Worm (Caenorhabditis elegans) whole organism, young adult: ENCODE data around the gene mtp-18.

Source experiments
- F37B4.10 ChIP-seq: fragments of 200-800 bp; sonication (Bioruptor generic); IDR thresholded peaks from 2 replicates; pipeline ENCODE4 v1.3.6; 2022; ENCODE audit warnings: missing genetic modification characterization, missing compliant biosample characterization
- K12H6.12 ChIP-seq: fragments of 200-800 bp; sonication (Bioruptor generic); optimal IDR thresholded peaks from 2 replicates; lab custom pipeline; 2018; ENCODE audit warnings: mild to moderate bottlenecking, missing genetic modification characterization, missing compliant biosample characterization
- ama-1 ChIP-seq, 3 experiments: fragments of 150-350 bp in 1 of 3; sonication (generic microtip) in 2 of 3; optimal IDR thresholded peaks; 2 replicates each; lab custom pipeline; 2014 to 2018; ENCODE audit warnings: missing biosample characterization in 2 of 3, missing genetic modification characterization in 2 of 3, missing genetic modification reagents in 2 of 3
- dpl-1 ChIP-seq: fragments of 150-350 bp; optimal IDR thresholded peaks from 2 replicates; lab custom pipeline; 2014; ENCODE audit warnings: missing biosample characterization, missing genetic modification reagents, missing genetic modification characterization
- efl-1 ChIP-seq: fragments of 150-350 bp; optimal IDR thresholded peaks from 2 replicates; lab custom pipeline; 2014; ENCODE audit warnings: missing biosample characterization, missing genetic modification reagents, missing genetic modification characterization
- ekl-4 ChIP-seq: fragments of 200-800 bp; sonication (Bioruptor generic); IDR thresholded peaks from 2 replicates; pipeline ENCODE4 v1.3.6; 2022; ENCODE audit warnings: missing genetic modification reagents, missing genetic modification characterization, missing compliant biosample characterization
- mxl-1 ChIP-seq: sonication (generic microtip); optimal IDR thresholded peaks from 2 replicates; lab custom pipeline; 2016; ENCODE audit warnings: missing genetic modification characterization, missing compliant biosample characterization
- snpc-4 ChIP-seq, 5 experiments: fragments of 150-350 bp in 1 of 5; sonication (generic microtip) in 4 of 5; optimal IDR thresholded peaks; 2 replicates each; lab custom pipeline; 2014 to 2018; ENCODE audit warnings: missing genetic modification characterization in 5 of 5, missing biosample characterization in 3 of 5, antibody characterized with exemption in 2 of 5, mild to moderate bottlenecking in 2 of 5, missing compliant biosample characterization in 2 of 5, missing genotype in 2 of 5, moderate library complexity in 2 of 5, missing genetic modification reagents in 1 of 5
- unc-62 ChIP-seq: fragments of 150-350 bp; optimal IDR thresholded peaks from 2 replicates; lab custom pipeline; 2014; ENCODE audit warnings: missing biosample characterization, missing genetic modification reagents, missing genetic modification characterization

- TF ChIP-seq ekl-4 (GFP tag; lab: Robert Waterston, UW): no peak
- no peak for TF ChIP-seq snpc-4 (GFP tag; optimal IDR thresholded peaks at IDR 0.05; lab: Kevin White, UChicago)
- no peak for TF ChIP-seq snpc-4 (tag; optimal IDR thresholded peaks at IDR 0.05; lab: Kevin White, UChicago)
- no peak for TF ChIP-seq dpl-1
- no peak for TF ChIP-seq efl-1 (GFP tag; lab: Kevin White, UChicago)
- TF ChIP-seq F37B4.10 (GFP tag; lab: Robert Waterston, UW): no peak
- no peak for TF ChIP-seq unc-62
- no peak for TF ChIP-seq mxl-1 (tag; lab: Kevin White, UChicago)
- no peak for TF ChIP-seq ama-1 (optimal IDR thresholded peaks at IDR 0.05; lab: Kevin White, UChicago)
- no peak for TF ChIP-seq ama-1 (GFP tag; optimal IDR thresholded peaks at IDR 0.05; lab: Kevin White, UChicago)
- TF ChIP-seq K12H6.12: no peak
These were observed 40.8 kb upstream of the mtp-18 start for ce11 chrX:6247013-6247412.
